Worm (Caenorhabditis elegans) whole organism, young adult: ENCODE results near the gene T25B9.5.

Experiments used
- B0261.1 ChIP-seq: sonication (generic microtip); optimal IDR thresholded peaks from 2 replicates; lab custom pipeline; 2016; ENCODE audit warnings: mild to moderate bottlenecking, missing genetic modification characterization, moderate library complexity, missing compliant biosample characterization
- B0336.3 ChIP-seq: fragments of 200-800 bp; sonication (Bioruptor generic); IDR thresholded peaks from 2 replicates; pipeline ENCODE4 v1.3.6; 2022; ENCODE audit warnings: missing genetic modification characterization, missing compliant biosample characterization
- C06A6.2 ChIP-seq: fragments of 200-800 bp; sonication (Bioruptor generic); conservative IDR thresholded peaks from 2 replicates; pipeline ENCODE4 v1.3.6; 2022; ENCODE audit warnings: missing genetic modification characterization, missing compliant biosample characterization
- F49E8.2 ChIP-seq: sonication (generic microtip); optimal IDR thresholded peaks from 3 replicates; lab custom pipeline; 2017; ENCODE audit warnings: missing genetic modification characterization, mild to moderate bottlenecking, missing compliant biosample characterization, antibody characterized with exemption, moderate library complexity; ENCODE audit not compliant: insufficient read depth
- F52B5.7 ChIP-seq: sonication (generic microtip); optimal IDR thresholded peaks from 2 replicates; lab custom pipeline; 2016; ENCODE audit warnings: mild to moderate bottlenecking, missing genetic modification characterization, missing compliant biosample characterization
- F55B11.4 ChIP-seq: sonication (generic microtip); optimal IDR thresholded peaks from 2 replicates; lab custom pipeline; 2016; ENCODE audit warnings: missing compliant biosample characterization, missing genetic modification characterization, borderline replicate concordance; ENCODE audit not compliant: insufficient read depth
- K12H6.12 ChIP-seq: fragments of 200-800 bp; sonication (Bioruptor generic); optimal IDR thresholded peaks from 2 replicates; lab custom pipeline; 2018; ENCODE audit warnings: mild to moderate bottlenecking, missing genetic modification characterization, missing compliant biosample characterization
- T07F8.4 ChIP-seq: sonication (generic microtip); optimal IDR thresholded peaks from 2 replicates; lab custom pipeline; 2016; ENCODE audit warnings: mild to moderate bottlenecking, missing genetic modification characterization, moderate library complexity, missing compliant biosample characterization
- Y95B8A.8 ChIP-seq: fragments of 200-800 bp; sonication (Bioruptor generic); IDR thresholded peaks from 2 replicates; pipeline ENCODE4 v1.3.6; 2022; ENCODE audit warnings: missing genetic modification reagents, missing genetic modification characterization, missing compliant biosample characterization
- aptf-3 ChIP-seq: fragments of 200-800 bp; sonication (Bioruptor generic); IDR thresholded peaks from 2 replicates; pipeline ENCODE4 v1.3.6; 2022; ENCODE audit warnings: missing genetic modification characterization, missing compliant biosample characterization
- attf-5 ChIP-seq: fragments of 200-800 bp; sonication (Bioruptor generic); optimal IDR thresholded peaks from 2 replicates; lab custom pipeline; 2018; ENCODE audit warnings: mild to moderate bottlenecking, missing genetic modification characterization, missing compliant biosample characterization
- bed-2 ChIP-seq: fragments of 200-800 bp; sonication (Bioruptor generic); IDR thresholded peaks from 2 replicates; pipeline ENCODE4 v1.3.6; 2022; ENCODE audit warnings: missing genetic modification reagents, missing genetic modification characterization, missing compliant biosample characterization
- cebp-1 ChIP-seq, 2 experiments: fragments of 200-800 bp in 1 of 2; sonication (Bioruptor generic) in 1 of 2; sonication (generic microtip) in 1 of 2; IDR thresholded peaks in 1 of 2; optimal IDR thresholded peaks in 1 of 2; 2 replicates each; pipeline versions ENCODE4 v1.3.6 to Lab custom; 2017 to 2022; ENCODE audit warnings: missing compliant biosample characterization in 2 of 2, missing genetic modification characterization in 2 of 2, mild to moderate bottlenecking in 1 of 2, missing genetic modification reagents in 1 of 2, moderate library complexity in 1 of 2
- dpff-1 ChIP-seq: sonication (generic microtip); optimal IDR thresholded peaks from 2 replicates; lab custom pipeline; 2017; ENCODE audit warnings: mild to moderate bottlenecking, missing genetic modification characterization, missing compliant biosample characterization
- egl-18 ChIP-seq: fragments of 200-800 bp; sonication (Bioruptor generic); IDR thresholded peaks from 2 replicates; pipeline ENCODE4 v1.3.6; 2022; ENCODE audit warnings: missing genetic modification reagents, missing genetic modification characterization, missing compliant biosample characterization
- egl-44 ChIP-seq: fragments of 200-800 bp; sonication (Bioruptor generic); IDR thresholded peaks from 2 replicates; pipeline ENCODE4 v1.3.6; 2022; ENCODE audit warnings: missing genetic modification reagents, missing genetic modification characterization, missing compliant biosample characterization
- ekl-4 ChIP-seq: fragments of 200-800 bp; sonication (Bioruptor generic); IDR thresholded peaks from 2 replicates; pipeline ENCODE4 v1.3.6; 2022; ENCODE audit warnings: missing genetic modification reagents, missing genetic modification characterization, missing compliant biosample characterization
- fkh-3 ChIP-seq: sonication (generic microtip); optimal IDR thresholded peaks from 2 replicates; lab custom pipeline; 2016; ENCODE audit warnings: mild to moderate bottlenecking, missing genetic modification characterization, missing compliant biosample characterization
- hmg-1.2 ChIP-seq: fragments of 200-800 bp; sonication (Bioruptor generic); IDR thresholded peaks from 2 replicates; pipeline ENCODE4 v1.3.6; 2022; ENCODE audit warnings: missing genetic modification reagents, missing genetic modification characterization, missing compliant biosample characterization
- hrde-1 ChIP-seq: sonication (generic microtip); optimal IDR thresholded peaks from 2 replicates; lab custom pipeline; 2016; ENCODE audit warnings: missing genetic modification characterization, mild to moderate bottlenecking, missing compliant biosample characterization, moderate library complexity, missing genotype, missing genetic modification reagents, borderline replicate concordance
- lin-54 ChIP-seq: fragments of 200-800 bp; sonication (Bioruptor generic); optimal IDR thresholded peaks from 2 replicates; lab custom pipeline; 2018; ENCODE audit warnings: mild to moderate bottlenecking, missing genetic modification characterization, missing compliant biosample characterization
- lsl-1 ChIP-seq: fragments of 200-800 bp; sonication (Bioruptor generic); optimal IDR thresholded peaks from 2 replicates; lab custom pipeline; 2018; ENCODE audit warnings: mild to moderate bottlenecking, missing genetic modification characterization, moderate library complexity, missing compliant biosample characterization
- madf-10 ChIP-seq: sonication (generic microtip); optimal IDR thresholded peaks from 2 replicates; lab custom pipeline; 2016; ENCODE audit warnings: mild to moderate bottlenecking, missing genetic modification characterization, missing compliant biosample characterization
- madf-6 ChIP-seq: fragments of 200-800 bp; sonication (Bioruptor generic); IDR thresholded peaks from 2 replicates; pipeline ENCODE4 v1.3.6; 2022; ENCODE audit warnings: missing genetic modification reagents, missing genetic modification characterization, missing compliant biosample characterization
- madf-8 ChIP-seq: fragments of 200-800 bp; sonication (Bioruptor generic); conservative IDR thresholded peaks from 2 replicates; pipeline ENCODE4 v1.3.6; 2022; ENCODE audit warnings: missing genetic modification reagents, missing genetic modification characterization, missing compliant biosample characterization
- nhr-27 ChIP-seq: fragments of 200-800 bp; sonication (Bioruptor generic); optimal IDR thresholded peaks from 2 replicates; lab custom pipeline; 2018; ENCODE audit warnings: mild to moderate bottlenecking, missing genetic modification characterization, moderate library complexity, missing compliant biosample characterization
- pbrm-1 ChIP-seq: fragments of 200-800 bp; sonication (Bioruptor generic); IDR thresholded peaks from 2 replicates; pipeline ENCODE4 v1.3.6; 2022; ENCODE audit warnings: missing genetic modification reagents, missing genetic modification characterization, missing compliant biosample characterization
- rpc-1 ChIP-seq, 2 experiments: fragments of 150-350 bp in 1 of 2; sonication (generic microtip) in 1 of 2; optimal IDR thresholded peaks; 2 replicates each; lab custom pipeline; 2014 to 2018; ENCODE audit warnings: missing biosample characterization in 1 of 2, missing genetic modification characterization in 1 of 2, missing genetic modification reagents in 1 of 2, missing genotype in 1 of 2
- snpc-3.4 ChIP-seq: sonication (generic microtip); optimal IDR thresholded peaks from 2 replicates; lab custom pipeline; 2017; ENCODE audit warnings: missing genetic modification characterization, mild to moderate bottlenecking, missing compliant biosample characterization, antibody characterized with exemption, moderate library complexity, missing genotype, missing genetic modification reagents
- snpc-4 ChIP-seq, 5 experiments: fragments of 150-350 bp in 1 of 5; sonication (generic microtip) in 4 of 5; optimal IDR thresholded peaks; 2 replicates each; lab custom pipeline; 2014 to 2018; ENCODE audit warnings: missing genetic modification characterization in 5 of 5, missing biosample characterization in 3 of 5, antibody characterized with exemption in 2 of 5, mild to moderate bottlenecking in 2 of 5, missing compliant biosample characterization in 2 of 5, missing genotype in 2 of 5, moderate library complexity in 2 of 5, missing genetic modification reagents in 1 of 5
- sptf-2 ChIP-seq: fragments of 200-800 bp; sonication (Bioruptor generic); optimal IDR thresholded peaks from 2 replicates; lab custom pipeline; 2018; ENCODE audit warnings: mild to moderate bottlenecking, missing genetic modification characterization, missing compliant biosample characterization
- xnd-1 ChIP-seq: sonication (generic microtip); optimal IDR thresholded peaks from 2 replicates; lab custom pipeline; 2016; ENCODE audit warnings: missing genotype, missing genetic modification reagents, missing genetic modification characterization, missing compliant biosample characterization
- ztf-25 ChIP-seq: fragments of 200-800 bp; sonication (Bioruptor generic); IDR thresholded peaks from 2 replicates; pipeline ENCODE4 v1.3.6; 2022; ENCODE audit warnings: missing genetic modification reagents, missing genetic modification characterization, missing compliant biosample characterization
- ztf-3 ChIP-seq: fragments of 200-800 bp; sonication (Bioruptor generic); optimal IDR thresholded peaks from 2 replicates; lab custom pipeline; 2018; ENCODE audit warnings: mild to moderate bottlenecking, missing genetic modification characterization, missing compliant biosample characterization
- ztf-6 ChIP-seq: fragments of 200-800 bp; sonication (Bioruptor generic); IDR thresholded peaks from 2 replicates; pipeline ENCODE4 v1.3.6; 2022; ENCODE audit warnings: missing genetic modification reagents, missing genetic modification characterization, missing compliant biosample characterization

T25B9.5 gene

DNA sequence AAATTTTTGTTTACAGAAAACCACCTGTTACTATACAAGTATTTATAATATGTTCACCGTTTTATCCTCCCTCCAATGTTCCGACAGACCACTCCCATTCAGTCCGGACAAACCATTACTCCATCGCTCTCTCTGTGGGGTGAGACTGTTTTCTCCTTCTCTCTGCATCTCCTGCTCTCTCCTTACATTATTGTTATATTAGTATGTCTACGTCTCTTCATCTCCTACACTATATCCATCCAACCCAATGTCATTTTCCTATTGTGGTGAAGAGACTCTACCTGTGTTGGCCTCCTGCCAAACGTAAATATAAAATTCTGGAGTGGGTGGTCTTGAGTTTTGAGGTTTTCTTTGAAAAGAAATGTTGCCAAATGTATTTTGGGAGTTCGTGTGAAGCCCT lies 40.0 kb downstream of the T25B9.5 start:
- peak; percentile 90 for TF ChIP-seq hmg-1.2 (GFP tag; lab: Robert Waterston, UW)
- TF ChIP-seq snpc-3.4 (tag; lab: Kevin White, UChicago): no peak

DNA sequence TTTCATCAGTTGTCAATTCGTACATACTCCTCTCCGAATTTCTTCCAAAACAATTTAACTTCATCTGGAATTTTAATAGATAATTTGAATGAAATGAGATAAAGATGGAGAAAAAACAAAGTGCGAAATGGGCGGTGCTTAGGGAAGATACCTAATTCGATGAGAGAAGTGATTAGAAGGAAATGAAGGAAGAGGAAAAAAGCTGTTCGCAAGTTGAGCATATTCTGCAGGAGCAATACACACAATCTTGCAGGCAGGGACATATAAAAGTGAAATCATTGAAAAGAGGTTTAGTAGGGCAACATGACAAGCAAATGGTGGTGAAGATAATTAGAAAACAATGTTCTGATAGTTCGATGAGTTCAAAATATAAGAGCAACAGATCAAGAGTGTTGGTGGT lies 42.9 kb downstream of the T25B9.5 start, which contains the start of gene glb-21:
TSS of gene glb-21 (minus strand) at position 66 of the 400 bp plus-strand sequence.
- TF ChIP-seq ztf-6 (GFP tag; lab: Robert Waterston, UW): no peak
- TF ChIP-seq ztf-3 (GFP tag; lab: Kevin White, UChicago): no peak
- no peak for TF ChIP-seq lsl-1 (GFP tag; lab: Kevin White, UChicago)
- no peak for TF ChIP-seq attf-5
- TF ChIP-seq aptf-3 (GFP tag; lab: Robert Waterston, UW): no peak
- TF ChIP-seq cebp-1 (GFP tag; IDR thresholded peaks at IDR 0.05; lab: Robert Waterston, UW): no peak
- TF ChIP-seq cebp-1 (tag; optimal IDR thresholded peaks at IDR 0.05; lab: Kevin White, UChicago): no peak
- TF ChIP-seq rpc-1 (optimal IDR thresholded peaks at IDR 0.05; lab: Kevin White, UChicago): no peak
- TF ChIP-seq rpc-1 (tag; optimal IDR thresholded peaks at IDR 0.05; lab: Kevin White, UChicago): no peak
- TF ChIP-seq F52B5.7 (tag; lab: Kevin White, UChicago): no peak
- TF ChIP-seq K12H6.12 (tag; lab: Kevin White, UChicago): no peak
- no peak for TF ChIP-seq F55B11.4
- no peak for TF ChIP-seq madf-8 (GFP tag; lab: Robert Waterston, UW)
- no peak for TF ChIP-seq lin-54 (GFP tag; lab: Kevin White, UChicago)
- no peak for TF ChIP-seq B0261.1 (tag; lab: Kevin White, UChicago)
- TF ChIP-seq snpc-4 (GFP tag; optimal IDR thresholded peaks at IDR 0.05; lab: Kevin White, UChicago): no peak
- no peak for TF ChIP-seq snpc-4 (tag; optimal IDR thresholded peaks at IDR 0.05; lab: Kevin White, UChicago)
- TF ChIP-seq sptf-2: no peak
- TF ChIP-seq C06A6.2 (GFP tag; lab: Robert Waterston, UW): no peak
- TF ChIP-seq, all 124 proteins: peak for 0

DNA sequence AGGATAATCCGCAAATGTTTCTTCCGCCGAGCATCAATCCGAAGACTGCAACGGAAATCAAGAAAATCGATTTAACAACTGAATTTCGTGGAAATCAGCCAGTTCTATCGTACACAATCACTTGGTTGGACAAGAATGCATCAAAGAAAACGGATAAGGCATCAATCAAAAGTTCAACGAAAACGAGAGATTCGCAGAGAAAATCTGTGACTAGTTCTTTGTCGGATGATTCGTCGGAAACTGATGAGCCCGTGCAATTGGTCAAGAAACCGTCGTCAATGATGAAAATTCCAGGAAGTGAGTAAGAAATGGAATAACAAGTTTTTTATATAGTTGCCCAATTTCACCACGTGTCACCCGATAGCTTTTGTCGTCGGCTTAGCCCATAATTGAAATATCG lies 48.5 kb downstream of the T25B9.5 start, which contains the start of gene R102.6:
TSS of gene R102.6 (minus strand) at position 101 of the 400 bp plus-strand sequence.
- TF ChIP-seq ekl-4 (GFP tag; lab: Robert Waterston, UW): no peak
- no peak for TF ChIP-seq F49E8.2 (tag; lab: Kevin White, UChicago)

DNA sequence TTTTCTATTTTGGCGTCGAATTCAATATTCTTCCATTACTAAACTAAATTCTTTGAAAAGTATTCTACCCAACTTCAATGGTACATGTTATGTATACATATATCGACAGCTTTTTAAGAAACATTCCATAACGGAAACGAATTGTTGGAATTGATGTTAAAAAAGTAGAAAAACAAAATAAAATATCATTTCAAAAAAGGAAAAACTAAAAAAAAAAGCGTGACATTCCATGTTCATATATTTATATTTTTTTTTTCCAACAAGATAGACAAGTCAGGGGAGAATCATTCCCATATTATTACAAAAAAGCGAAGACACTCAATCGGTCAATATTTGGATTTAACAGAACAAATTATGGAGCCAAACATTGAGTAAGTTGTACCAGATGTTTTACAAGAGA lies 49.4 kb downstream of the T25B9.5 start, which contains the start of gene R102.10:
TSS of gene R102.10 (plus strand) at position 301 of the 400 bp plus-strand sequence.
- TF ChIP-seq rpc-1 (optimal IDR thresholded peaks at IDR 0.05; lab: Kevin White, UChicago) (no peak), rpc-1 (tag; optimal IDR thresholded peaks at IDR 0.05; lab: Kevin White, UChicago) (no peak), madf-10 (tag; lab: Kevin White, UChicago) (no peak), Y95B8A.8 (GFP tag; lab: Robert Waterston, UW) (no peak), fkh-3 (tag; lab: Kevin White, UChicago) (no peak), F49E8.2 (tag; lab: Kevin White, UChicago) (no peak), hrde-1 (no peak), egl-44 (GFP tag; lab: Robert Waterston, UW) (no peak), xnd-1 (tag; lab: Kevin White, UChicago) (no peak), T07F8.4 (tag; lab: Kevin White, UChicago) (no peak), pbrm-1 (GFP tag; lab: Robert Waterston, UW) (no peak), B0336.3 (GFP tag; lab: Robert Waterston, UW) (no peak), egl-18 (no peak), bed-2 (GFP tag; lab: Robert Waterston, UW) (no peak), ztf-25 (GFP tag; lab: Robert Waterston, UW) (no peak), madf-6 (GFP tag; lab: Robert Waterston, UW) (no peak), dpff-1 (tag; lab: Kevin White, UChicago) (no peak), nhr-27 (tag; lab: Kevin White, UChicago) (no peak)
